Fruit fly (Drosophila melanogaster): ENCODE data around the gene CG2712.

DNA sequence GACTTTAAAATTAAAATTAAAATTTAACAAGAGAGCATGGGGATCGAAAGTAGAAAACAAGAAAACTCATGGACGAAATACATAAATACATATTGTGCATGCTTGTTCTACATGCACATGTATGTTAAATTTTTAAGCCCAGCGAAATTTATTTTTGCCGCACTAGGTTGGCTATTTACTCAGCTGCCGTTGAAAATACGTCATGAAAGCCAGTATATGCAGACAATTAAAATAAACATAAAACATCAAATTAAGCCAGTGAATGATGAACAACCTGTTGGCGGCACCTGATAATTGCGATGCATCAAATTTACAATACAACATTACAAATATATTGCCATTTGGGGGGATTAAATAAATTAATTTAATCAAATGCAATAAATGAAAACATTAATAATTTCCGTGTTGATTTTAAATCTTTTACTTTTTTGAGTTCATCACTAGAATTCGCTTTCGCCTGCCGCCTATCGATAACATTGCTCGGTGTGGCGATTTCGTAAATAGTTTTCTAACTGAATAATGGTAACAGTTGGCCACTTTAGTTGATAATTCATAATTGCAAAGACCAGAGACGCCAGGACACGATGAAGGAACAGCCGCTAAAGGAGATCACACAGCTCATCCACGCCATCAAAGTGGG, 28.0 kb upstream of the CG2712 start, which contains the start of gene eIF2Bbeta:
- TF ChIP-seq usp (GFP tag; optimal IDR thresholded peaks at IDR 0.05) = no peak
- TF ChIP-seq CG8478 (optimal IDR thresholded peaks at IDR 0.05) = no peak
